Fruit fly (Drosophila melanogaster) whole organism: ENCODE results near the gene CG31689.

Experiments
- CG8478 ChIP-seq: fragments of >200 bp; optimal IDR thresholded peaks from 2 replicates; lab custom pipeline; 2018; ENCODE audit warnings: inconsistent platforms
- Dll ChIP-seq: fragments of >200 bp; optimal IDR thresholded peaks from 2 replicates; lab custom pipeline; 2017
- EcR ChIP-seq, 2 experiments: fragments of >200 bp; optimal IDR thresholded peaks; 2 replicates each; lab custom pipeline; 2017; ENCODE audit warnings: missing biosample characterization in 2 of 2, missing genetic modification characterization in 2 of 2, missing genetic modification reagents in 2 of 2
- pan ChIP-seq: fragments of >200 bp; optimal IDR thresholded peaks from 2 replicates; lab custom pipeline; 2017
- psq ChIP-seq: fragments of >200 bp; optimal IDR thresholded peaks from 2 replicates; lab custom pipeline; 2017
- usp ChIP-seq: fragments of >200 bp; optimal IDR thresholded peaks from 2 replicates; lab custom pipeline; 2017; ENCODE audit warnings: missing biosample characterization, missing genetic modification characterization, mixed read lengths

CG31689 gene

DNA sequence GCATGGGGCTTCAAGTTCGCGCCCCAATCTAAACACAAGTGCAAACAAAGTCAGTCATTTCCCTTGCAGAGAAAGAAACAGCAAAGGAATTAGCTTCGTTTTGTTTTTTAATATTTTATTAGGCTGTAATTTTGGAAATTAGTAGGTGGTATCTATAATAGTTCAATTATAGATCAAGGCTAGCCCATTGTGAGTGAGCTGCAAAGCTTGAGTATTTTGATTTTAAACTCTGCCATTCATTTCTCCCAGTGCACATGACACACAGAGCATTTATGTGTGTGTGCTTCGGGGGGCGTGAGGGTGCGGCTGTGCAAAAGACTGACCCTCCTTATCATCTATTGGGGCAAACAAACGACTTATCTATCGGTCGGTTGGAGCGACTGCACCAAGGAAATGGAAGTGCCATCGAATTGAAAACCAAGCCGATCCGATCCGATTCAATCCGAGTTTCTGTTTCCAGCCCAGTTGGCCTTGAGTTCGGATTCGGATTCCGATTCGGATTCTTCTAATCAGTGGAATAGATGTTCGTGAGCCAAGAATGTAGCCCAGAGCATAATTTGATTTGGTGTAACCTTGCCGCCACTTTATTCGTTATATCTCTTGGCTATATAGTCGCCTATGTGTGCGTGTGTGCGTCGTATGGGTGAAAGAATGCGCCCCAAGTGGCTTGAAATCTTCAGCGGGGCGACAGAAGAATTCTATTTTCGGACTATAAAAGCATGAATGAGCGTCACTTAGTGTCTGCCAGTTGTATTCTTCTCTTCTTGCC lies 6.1 kb downstream of the CG31689 start:
- no peak for TF ChIP-seq psq (lab: Kevin White, UChicago)
- TF ChIP-seq usp: no peak
- no peak for TF ChIP-seq Dll (lab: Kevin White, UChicago)
- TF ChIP-seq pan (lab: Kevin White, UChicago): no peak
- TF ChIP-seq CG8478 (lab: Kevin White, UChicago): no peak
- TF ChIP-seq EcR (GFP tag; optimal IDR thresholded peaks at IDR 0.05; lab: Kevin White, UChicago): no peak

DNA sequence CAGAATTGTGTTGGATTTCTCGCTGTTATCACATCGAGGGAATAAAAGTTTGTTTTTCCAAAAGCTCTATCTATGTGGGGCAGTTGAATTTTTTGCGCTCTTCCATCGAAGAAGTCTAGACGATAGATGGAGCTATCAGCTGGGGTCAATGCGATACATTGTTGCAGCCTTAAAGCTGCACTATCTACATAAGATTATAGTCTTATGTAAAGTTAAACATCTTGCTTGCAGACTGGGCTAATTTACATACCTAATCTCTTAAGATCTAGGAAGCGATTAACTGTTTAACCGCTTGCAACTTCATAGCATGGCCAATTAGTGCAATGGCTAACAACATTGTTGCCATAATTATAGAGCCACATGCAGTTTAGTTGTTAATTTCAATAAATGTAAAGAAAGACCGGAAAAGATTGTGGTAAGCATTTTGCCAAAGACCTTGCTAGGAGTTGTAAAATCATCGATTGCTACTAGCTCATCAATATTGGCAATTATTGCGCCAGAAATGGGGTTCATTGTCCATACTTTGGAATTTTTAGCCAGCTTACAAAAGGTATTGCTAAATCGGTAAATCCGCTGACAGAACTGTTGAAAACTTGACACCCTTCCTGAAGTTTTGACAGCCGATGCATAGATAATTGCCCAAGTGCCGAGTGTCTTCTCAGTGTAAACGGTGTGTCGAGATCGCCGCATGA lies 6.8 kb downstream of the CG31689 start:
- no peak for TF ChIP-seq psq (lab: Kevin White, UChicago)
- no peak for TF ChIP-seq Dll (lab: Kevin White, UChicago)
- TF ChIP-seq pan (lab: Kevin White, UChicago): no peak
- TF ChIP-seq usp: no peak
- TF ChIP-seq CG8478 (lab: Kevin White, UChicago): no peak
- no peak for TF ChIP-seq EcR (GFP tag; optimal IDR thresholded peaks at IDR 0.05; lab: Kevin White, UChicago)

DNA sequence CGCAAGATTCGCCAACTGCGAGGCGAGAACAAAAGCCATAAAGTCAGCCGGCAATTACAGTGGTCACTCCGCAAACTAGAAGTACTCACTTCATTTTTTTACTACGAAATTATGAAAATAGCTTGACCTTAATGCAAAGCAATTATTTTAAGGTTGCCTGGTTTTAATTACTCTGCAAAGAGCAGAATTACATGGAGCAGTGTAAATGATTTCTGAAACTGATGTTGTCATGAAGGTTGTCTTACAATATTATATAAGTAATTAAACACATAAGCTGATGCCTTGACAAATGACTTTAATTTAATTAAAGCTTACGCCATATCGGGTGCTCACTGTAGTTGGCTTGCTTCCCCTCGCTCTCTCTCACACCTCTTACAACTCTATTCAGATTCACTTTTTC lies 8.7 kb downstream of the CG31689 start:
- TF ChIP-seq EcR (GFP tag; optimal IDR thresholded peaks at IDR 0.05; lab: Kevin White, UChicago): no peak
- no peak for TF ChIP-seq pan (lab: Kevin White, UChicago)
- TF ChIP-seq psq (lab: Kevin White, UChicago): no peak
- no peak for TF ChIP-seq CG8478 (lab: Kevin White, UChicago)
- TF ChIP-seq Dll (lab: Kevin White, UChicago): no peak
- no peak for TF ChIP-seq usp

DNA sequence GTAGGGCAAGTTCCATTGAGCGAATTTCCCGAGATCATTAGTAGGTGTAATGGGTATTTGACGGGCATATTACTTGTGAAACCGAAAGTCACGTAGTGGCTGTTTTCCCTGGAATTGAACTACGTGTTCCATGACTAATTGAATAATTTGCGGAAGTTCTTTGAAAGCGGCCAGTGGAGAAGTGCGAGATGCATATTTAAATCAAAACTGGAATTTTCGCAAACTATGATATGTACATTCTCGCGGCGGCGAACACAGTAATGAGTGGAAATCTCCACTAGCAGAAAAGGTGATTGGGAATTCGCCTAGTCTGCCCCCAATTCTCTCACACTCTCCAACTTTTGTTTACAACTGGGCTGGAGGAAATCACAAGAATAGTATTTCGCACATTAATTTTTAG lies 9.5 kb downstream of the CG31689 start:
- TF ChIP-seq psq (lab: Kevin White, UChicago) (no peak), CG8478 (lab: Kevin White, UChicago) (no peak)

DNA sequence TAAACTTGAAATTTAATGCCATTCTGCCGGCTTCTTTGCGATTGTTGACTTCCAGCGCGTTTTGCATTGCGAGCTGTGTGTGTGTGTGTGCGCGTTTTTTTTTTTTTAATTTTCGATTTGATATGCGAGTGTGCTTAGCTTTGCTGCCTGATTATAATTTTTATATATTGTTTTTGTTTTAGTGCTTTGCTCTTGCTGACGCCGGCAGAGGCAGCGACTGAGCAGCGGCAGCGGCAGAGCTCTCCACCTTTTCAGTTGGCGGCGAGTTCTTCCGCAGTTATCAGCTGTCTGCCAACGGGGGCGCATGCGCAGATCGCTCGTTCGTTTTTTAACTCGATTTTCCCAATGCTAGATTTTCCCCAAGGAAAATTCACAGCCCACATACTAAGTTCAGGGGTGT lies 10.1 kb downstream of the CG31689 start:
- TF ChIP-seq pan (lab: Kevin White, UChicago) (no peak), psq (lab: Kevin White, UChicago) (no peak), usp (no peak), Dll (lab: Kevin White, UChicago) (no peak)

DNA sequence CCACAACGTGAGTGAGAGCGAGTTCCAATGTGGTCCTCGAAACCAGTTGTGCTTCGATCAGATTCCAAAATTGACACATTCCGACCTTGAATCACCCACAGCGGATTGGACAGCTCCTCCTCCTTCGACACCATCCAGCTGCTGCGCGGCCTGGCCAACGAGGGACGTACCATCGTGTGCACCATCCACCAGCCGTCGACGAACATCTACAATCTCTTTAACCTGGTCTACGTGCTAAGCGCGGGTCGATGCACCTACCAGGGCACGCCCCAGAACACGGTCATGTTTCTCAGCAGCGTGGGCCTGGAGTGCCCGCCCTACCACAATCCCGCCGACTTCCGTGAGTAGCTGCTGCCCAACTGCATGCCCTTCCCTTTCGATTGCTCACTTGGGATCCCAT lies 12.1 kb downstream of the CG31689 start:
- TF ChIP-seq psq (lab: Kevin White, UChicago): no peak
- TF ChIP-seq usp: no peak
- no peak for TF ChIP-seq pan (lab: Kevin White, UChicago)
- no peak for TF ChIP-seq Dll (lab: Kevin White, UChicago)
- TF ChIP-seq EcR (GFP tag; optimal IDR thresholded peaks at IDR 0.05; lab: Kevin White, UChicago): no peak
- TF ChIP-seq CG8478 (lab: Kevin White, UChicago): no peak

DNA sequence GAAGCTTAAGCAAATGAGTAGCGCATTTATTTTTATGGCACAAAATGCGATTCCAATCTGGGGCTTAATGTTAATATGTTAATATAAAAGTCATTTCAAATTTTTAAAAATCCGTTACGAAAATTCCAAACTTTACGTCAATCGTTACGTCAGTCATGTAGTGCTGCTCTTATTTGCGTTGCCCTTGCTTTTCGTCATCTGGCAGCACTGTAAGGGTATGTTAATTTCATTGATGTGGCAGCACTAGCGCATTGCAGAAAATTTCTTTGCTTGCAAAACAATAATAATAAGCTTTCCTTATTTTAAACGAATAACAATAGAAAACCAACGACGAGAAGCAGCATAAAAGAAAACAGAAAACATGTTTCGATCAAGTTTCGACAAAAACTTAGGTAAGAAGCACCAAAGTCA lies 14.4 kb downstream of the CG31689 start, which contains the start of gene Hrs:
Gene Hrs (plus strand): TSS at position 167 of the 411 bp plus-strand sequence.
- TF ChIP-seq usp: no peak

DNA sequence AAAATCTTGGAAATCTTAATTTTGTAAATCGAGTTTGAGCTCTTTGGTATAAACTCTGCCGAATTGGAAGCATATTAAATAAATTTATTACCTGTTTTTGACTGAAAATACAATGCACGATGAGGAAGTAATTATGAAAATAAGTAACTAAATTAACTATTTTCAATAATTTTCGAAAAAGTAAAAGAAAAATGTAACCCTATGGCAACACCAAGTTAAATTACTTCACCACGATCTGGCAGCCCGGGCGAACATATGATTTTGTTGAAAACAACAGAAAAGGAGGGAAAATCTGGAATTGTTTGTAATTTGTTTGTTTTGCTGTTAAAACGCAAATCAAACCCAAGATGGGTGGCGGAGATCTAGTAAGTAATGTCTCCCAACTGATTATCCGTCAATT lies 19.4 kb downstream of the CG31689 start, which contains the start of the genes CG9961 and Cwc25:
Gene CG9961 (minus strand): TSS at position 83 of the 400 bp plus-strand sequence.
Gene Cwc25 (plus strand): TSS at position 247 of the 400 bp plus-strand sequence.
- no peak for TF ChIP-seq CG8478 (lab: Kevin White, UChicago)
- TF ChIP-seq Dll (lab: Kevin White, UChicago): no peak
- no peak for TF ChIP-seq pan (lab: Kevin White, UChicago)
- TF ChIP-seq EcR (GFP tag; optimal IDR thresholded peaks at IDR 0.05; lab: Kevin White, UChicago): no peak
- TF ChIP-seq usp: no peak
- no peak for TF ChIP-seq psq (lab: Kevin White, UChicago)

DNA sequence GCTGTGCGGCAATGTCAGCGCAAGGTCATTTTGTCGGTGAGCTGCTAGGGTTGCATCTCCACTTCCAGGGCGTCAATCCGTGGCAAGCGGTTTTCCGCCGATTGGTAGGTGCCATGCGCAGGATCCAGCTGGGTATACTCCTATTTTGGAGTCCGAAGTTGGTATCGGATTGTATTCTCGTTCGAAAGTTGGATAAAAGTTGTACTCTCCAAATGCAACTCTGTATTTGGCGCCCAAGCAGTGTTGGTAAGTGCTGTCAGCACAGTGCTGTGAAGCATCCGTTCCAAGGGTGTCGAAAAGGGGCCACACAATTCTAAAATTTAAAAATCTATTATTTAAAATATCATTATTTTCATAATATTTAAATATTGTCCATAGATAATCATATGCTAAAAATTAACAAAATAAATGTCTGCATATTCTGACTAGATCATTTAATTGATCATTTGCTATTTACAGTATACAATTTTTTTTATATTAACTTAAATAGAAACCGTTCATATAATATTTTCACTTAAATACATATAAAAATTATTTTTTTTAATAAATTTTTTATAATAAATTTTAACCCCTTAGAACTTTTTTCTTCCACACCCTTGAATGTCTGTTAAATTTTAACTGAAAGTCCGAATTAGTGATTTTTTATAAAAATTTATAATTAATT lies 23.1 kb downstream of the CG31689 start:
- TF ChIP-seq EcR (GFP tag; optimal IDR thresholded peaks at IDR 0.05; lab: Kevin White, UChicago): no peak
- TF ChIP-seq Dll (lab: Kevin White, UChicago): no peak
- no peak for TF ChIP-seq pan (lab: Kevin White, UChicago)

DNA sequence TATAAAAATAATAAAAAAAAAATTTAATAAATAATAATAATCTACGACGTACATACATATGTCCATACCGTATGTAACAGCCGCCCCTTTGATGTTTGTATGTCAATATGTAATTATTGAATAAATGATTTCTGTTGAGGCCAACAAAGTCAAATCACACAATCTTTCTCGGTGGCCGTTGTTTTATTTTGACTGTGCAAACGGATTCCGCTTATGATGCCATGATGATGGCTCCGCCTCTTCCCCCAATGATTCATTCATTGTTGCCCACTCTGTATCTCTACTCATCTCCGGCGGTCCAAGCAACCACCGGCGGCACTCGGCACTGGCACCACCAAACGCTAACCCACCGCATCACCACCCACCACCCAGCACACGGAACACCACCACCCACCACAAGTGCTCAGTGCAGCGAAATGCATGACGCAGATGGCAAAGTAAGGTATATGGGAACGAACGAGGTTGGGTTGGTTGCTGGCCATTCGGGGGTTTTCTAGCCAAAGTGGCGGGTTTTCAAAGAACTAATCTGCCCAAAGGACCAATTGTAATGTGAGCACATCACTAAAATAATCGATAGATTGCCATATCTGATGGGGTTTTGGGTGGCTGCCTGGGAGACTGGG lies 23.8 kb downstream of the CG31689 start:
- peak; percentile 15 for TF ChIP-seq Dll (lab: Kevin White, UChicago)
- TF ChIP-seq pan (lab: Kevin White, UChicago): no peak
- no peak for TF ChIP-seq psq (lab: Kevin White, UChicago)
- TF ChIP-seq usp: no peak

DNA sequence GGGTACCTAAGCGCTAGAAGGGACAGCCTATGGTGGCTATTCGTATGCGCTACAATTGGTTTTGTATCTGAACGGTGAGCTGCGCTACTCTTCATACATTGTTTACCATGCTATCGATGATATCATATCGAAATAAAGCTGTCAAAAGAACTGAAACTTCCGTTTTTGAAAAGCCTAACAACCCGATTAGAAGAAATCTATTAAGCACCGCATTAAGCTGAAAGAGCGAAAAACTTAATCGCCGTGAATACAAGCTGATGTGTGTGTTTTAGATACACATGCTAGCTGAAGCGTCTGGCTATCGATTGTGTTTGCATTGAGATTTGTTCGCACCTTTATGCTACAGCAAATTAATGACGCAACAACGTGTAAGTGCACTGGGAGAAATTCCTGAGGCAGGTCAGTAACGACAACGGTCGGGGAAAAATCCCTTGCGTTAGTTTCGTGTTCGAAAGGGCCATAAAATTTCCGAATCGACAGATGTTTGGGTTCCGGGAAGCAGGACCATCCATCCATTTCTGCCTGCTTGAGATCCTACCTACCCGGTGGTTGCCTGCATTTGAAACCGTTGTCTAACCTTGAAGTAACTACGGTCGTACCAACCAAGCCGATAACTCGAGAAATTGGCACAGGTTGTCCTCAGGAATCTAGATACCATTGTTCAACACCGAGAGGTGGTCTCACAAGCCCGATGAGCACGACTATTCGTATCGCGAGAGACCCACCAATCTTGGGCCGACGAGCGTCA lies 25.0 kb downstream of the CG31689 start:
- TF ChIP-seq CG8478 (lab: Kevin White, UChicago) (no peak), EcR (GFP tag; optimal IDR thresholded peaks at IDR 0.05; lab: Kevin White, UChicago) (no peak), psq (lab: Kevin White, UChicago) (no peak), usp (no peak)
